Worm (Caenorhabditis elegans) whole organism, late embryonic: ENCODE measurements around the gene tmem-184.

Experiments used
- K02D7.2 ChIP-seq: sonication (generic microtip); optimal IDR thresholded peaks from 2 replicates; lab custom pipeline; 2017; ENCODE audit warnings: mild to moderate bottlenecking, missing genetic modification characterization, missing compliant biosample characterization
- K09A11.1 ChIP-seq: sonication (generic microtip); optimal IDR thresholded peaks from 2 replicates; lab custom pipeline; 2017; ENCODE audit warnings: antibody characterized with exemption, mild to moderate bottlenecking, missing genetic modification characterization, missing compliant biosample characterization; ENCODE audit not compliant: insufficient read depth
- che-1 ChIP-seq: sonication (generic microtip); optimal IDR thresholded peaks from 2 replicates; lab custom pipeline; 2016; ENCODE audit warnings: mild to moderate bottlenecking, missing genetic modification characterization, missing compliant biosample characterization
- ets-4 ChIP-seq: sonication (generic microtip); optimal IDR thresholded peaks from 2 replicates; lab custom pipeline; 2016; ENCODE audit warnings: missing genetic modification characterization, missing compliant biosample characterization
- nhr-232 ChIP-seq: sonication (generic microtip); optimal IDR thresholded peaks from 2 replicates; lab custom pipeline; 2016; ENCODE audit warnings: missing genetic modification characterization, missing compliant biosample characterization
- pat-9 ChIP-seq: fragments of 200-800 bp; sonication (Bioruptor generic); optimal IDR thresholded peaks from 2 replicates; lab custom pipeline; 2018; ENCODE audit warnings: mild to moderate bottlenecking, missing genetic modification characterization, moderate library complexity, missing compliant biosample characterization
- pha-2 ChIP-seq: sonication (generic microtip); optimal IDR thresholded peaks from 2 replicates; lab custom pipeline; 2017; ENCODE audit warnings: mild to moderate bottlenecking, missing genetic modification characterization, missing compliant biosample characterization
- pha-4 ChIP-seq: fragments of 150-350 bp; optimal IDR thresholded peaks from 2 replicates; lab custom pipeline; 2018; ENCODE audit warnings: missing biosample characterization, missing genetic modification reagents, missing genetic modification characterization
- unc-42 ChIP-seq: sonication (generic microtip); optimal IDR thresholded peaks from 2 replicates; lab custom pipeline; 2016; ENCODE audit warnings: missing genotype, missing genetic modification characterization, missing compliant biosample characterization
- unc-86 ChIP-seq: sonication (generic microtip); optimal IDR thresholded peaks from 2 replicates; lab custom pipeline; 2016; ENCODE audit warnings: missing genetic modification characterization, missing compliant biosample characterization
- zip-5 ChIP-seq: sonication (generic microtip); optimal IDR thresholded peaks from 2 replicates; lab custom pipeline; 2016; ENCODE audit warnings: missing genetic modification characterization, missing compliant biosample characterization

- TF ChIP-seq pat-9 (no peak), che-1 (tag; lab: Kevin White, UChicago) (no peak), pha-4 (tag; lab: Kevin White, UChicago) (no peak), unc-86 (no peak), K02D7.2 (no peak), pha-2 (no peak), nhr-232 (no peak), zip-5 (tag; lab: Kevin White, UChicago) (no peak), unc-42 (tag; lab: Kevin White, UChicago) (no peak), K09A11.1 (tag; lab: Kevin White, UChicago) (no peak), ets-4 (no peak)
Observed at ce11 chrX:14680474-14680873, 26.2 kb downstream of the tmem-184 start.
